Fruit fly (Drosophila melanogaster): ENCODE measurements around the gene CG5265.

DNA sequence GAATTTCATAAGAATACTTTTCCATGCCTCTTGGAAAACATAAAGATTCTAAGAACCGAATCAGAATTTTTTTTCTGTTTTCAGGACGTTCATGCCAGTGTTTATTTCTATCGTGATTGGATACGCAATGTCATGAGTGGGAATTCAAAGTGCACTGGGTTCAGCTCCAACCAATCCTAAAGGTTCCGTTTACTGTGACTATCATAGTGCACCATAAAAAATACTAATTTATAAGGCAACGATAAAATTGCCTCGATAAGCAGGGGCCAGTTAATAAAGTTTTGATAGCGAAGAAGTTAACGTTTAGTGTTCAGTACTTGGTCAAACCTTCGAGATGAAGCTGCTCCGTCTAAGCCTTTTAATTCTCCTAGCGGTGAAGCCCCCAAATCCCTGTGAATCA, 10.9 kb upstream of the CG5265 start, which contains the start of gene CG31265:
- TF ChIP-seq insv (optimal IDR thresholded peaks at IDR 0.05) (no peak), h (optimal IDR thresholded peaks at IDR 0.05) (no peak), psq (optimal IDR thresholded peaks at IDR 0.05) (no peak)
